Fruit fly (Drosophila melanogaster) whole organism, pupa: ENCODE results near the gene Grp170.

Experiments used
- CG12605 ChIP-seq: fragments of 200-800 bp; sonication (Bioruptor generic); IDR thresholded peaks from 2 replicates; pipeline ENCODE4 v1.3.6; 2022; ENCODE audit warnings: missing biosample characterization, missing genetic modification characterization
- CG13204 ChIP-seq: fragments of 200-800 bp; sonication (Bioruptor generic); optimal IDR thresholded peaks from 2 replicates; lab custom pipeline; 2018; ENCODE audit warnings: missing biosample characterization, mild to moderate bottlenecking, missing genetic modification characterization, moderate library complexity
- CG14655 ChIP-seq: fragments of 200-800 bp; sonication (Bioruptor generic); optimal IDR thresholded peaks from 3 replicates; lab custom pipeline; 2017; ENCODE audit warnings: mild to moderate bottlenecking, missing biosample characterization, missing genetic modification reagents, missing genetic modification characterization
- CG17806 ChIP-seq: fragments of 200-800 bp; sonication (Bioruptor generic); optimal IDR thresholded peaks from 2 replicates; lab custom pipeline; 2018; ENCODE audit warnings: missing biosample characterization, mild to moderate bottlenecking, missing genetic modification characterization, moderate library complexity
- CG32121 ChIP-seq: fragments of 200-800 bp; sonication (Bioruptor generic); IDR thresholded peaks from 2 replicates; pipeline ENCODE4 v1.3.6; 2022; ENCODE audit warnings: missing biosample characterization, missing genetic modification characterization
- CG34367 ChIP-seq: fragments of 200-800 bp; sonication (Bioruptor generic); optimal IDR thresholded peaks from 2 replicates; lab custom pipeline; 2018; ENCODE audit warnings: missing biosample characterization, mild to moderate bottlenecking, missing genetic modification characterization
- CG4496 ChIP-seq: fragments of 200-800 bp; sonication (Bioruptor generic); IDR thresholded peaks from 3 replicates; pipeline ENCODE4 v1.3.6; 2022; ENCODE audit warnings: missing biosample characterization, missing genetic modification characterization
- CG8301 ChIP-seq: fragments of 200-800 bp; sonication (Bioruptor generic); optimal IDR thresholded peaks from 2 replicates; lab custom pipeline; 2018; ENCODE audit warnings: missing biosample characterization, mild to moderate bottlenecking, missing genetic modification characterization
- CG9948 ChIP-seq: fragments of 200-800 bp; sonication (Bioruptor generic); optimal IDR thresholded peaks from 2 replicates; lab custom pipeline; 2018; ENCODE audit warnings: missing biosample characterization, mild to moderate bottlenecking, missing genetic modification characterization, moderate library complexity
- EcR ChIP-seq: fragments of 200-800 bp; sonication (Bioruptor generic); optimal IDR thresholded peaks from 3 replicates; lab custom pipeline; 2019; ENCODE audit warnings: missing biosample characterization, missing genetic modification characterization, mild to moderate bottlenecking, moderate library complexity, missing genetic modification reagents
- Pif1A ChIP-seq: fragments of 200-800 bp; sonication (Bioruptor generic); optimal IDR thresholded peaks from 3 replicates; lab custom pipeline; 2016; ENCODE audit warnings: missing biosample characterization, missing genetic modification characterization
- Pif1B ChIP-seq: fragments of 200-800 bp; sonication (Bioruptor generic); optimal IDR thresholded peaks from 3 replicates; lab custom pipeline; 2016; ENCODE audit warnings: missing biosample characterization, missing genetic modification characterization
- rn ChIP-seq: fragments of 200-800 bp; sonication (Bioruptor generic); IDR thresholded peaks from 2 replicates; pipeline ENCODE4 v1.3.6; 2022; ENCODE audit warnings: missing biosample characterization, missing genetic modification characterization

dm6 chrX:2301613-2302522 is 27.0 kb upstream of the Grp170 start:
- TF ChIP-seq rn (GFP tag; lab: Robert Waterston, UW) = peak; percentile 59
- TF ChIP-seq CG4496 (GFP tag; lab: Robert Waterston, UW) = peak; percentile 82
- TF ChIP-seq Pif1A (GFP tag; lab: Kevin White, UChicago) = peak; percentile 78
- peak; percentile 60 for TF ChIP-seq CG9948 (tag; lab: Kevin White, UChicago)
- TF ChIP-seq CG12605 = peak; percentile 46
- peak; percentile 28 for TF ChIP-seq CG13204
- TF ChIP-seq CG34367 (tag; lab: Kevin White, UChicago) = peak; percentile 45
- peak; percentile 70 for TF ChIP-seq CG8301 (tag; lab: Kevin White, UChicago)
- no peak for TF ChIP-seq EcR (GFP tag; lab: Kevin White, UChicago)
- TF ChIP-seq CG14655 (GFP tag; lab: Kevin White, UChicago) = peak; percentile 79
- TF ChIP-seq Pif1B (GFP tag; lab: Kevin White, UChicago) = peak; percentile 59
- TF ChIP-seq CG32121 (GFP tag; lab: Robert Waterston, UW) = peak; percentile 80
- TF ChIP-seq CG17806 (tag; lab: Kevin White, UChicago) = peak; percentile 60
